Fruit fly (Drosophila melanogaster): ENCODE measurements around the gene AP-2sigma.

Gene AP-2sigma

DNA sequence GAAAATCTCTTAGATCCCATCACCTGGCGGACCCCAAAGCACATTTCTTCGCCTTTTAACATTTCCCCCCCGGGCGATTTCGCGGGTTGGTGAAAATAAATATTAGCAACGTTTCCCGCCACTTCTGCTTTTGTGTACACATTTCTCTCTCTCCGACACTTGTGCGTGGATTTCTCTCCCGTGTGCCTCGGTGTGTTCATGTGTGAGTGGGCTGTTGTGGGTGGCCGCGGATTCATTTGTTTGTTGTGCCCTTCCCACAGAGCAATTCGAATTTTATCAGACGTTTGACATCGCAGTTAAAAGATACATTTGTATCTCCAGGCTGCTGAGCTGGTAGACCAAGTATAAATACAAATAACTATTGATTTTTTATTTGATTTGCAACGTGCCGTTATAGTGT lies 45.6 kb downstream of the AP-2sigma start (continued):
- peak; percentile 21 for TF ChIP-seq CG7556 (GFP tag; optimal IDR thresholded peaks at IDR 0.05)
- TF ChIP-seq lab (GFP tag; optimal IDR thresholded peaks at IDR 0.05), result peak; percentile 33
- 0 out of 2 replicates have a peak, but pooled peaks have one; percentile 26 for TF ChIP-seq CG3847 (GFP tag; IDR thresholded peaks at IDR 0.05)
- peak; percentile 67 for TF ChIP-seq Rfx (GFP tag; IDR thresholded peaks at IDR 0.05)
- no peak for TF ChIP-seq CG4730 (GFP tag; IDR thresholded peaks at IDR 0.05)
- no peak for TF ChIP-seq CG1233 (GFP tag; optimal IDR thresholded peaks at IDR 0.05)
- peak; percentile 38; the same call in 2 of the 3 replicates for TF ChIP-seq zfh1 (GFP tag; IDR thresholded peaks at IDR 0.05)
- TF ChIP-seq Poxn (GFP tag; IDR thresholded peaks at IDR 0.05), result no peak
- no peak for TF ChIP-seq CG6765 (GFP tag; optimal IDR thresholded peaks at IDR 0.05)
- peak; percentile 53; the same call in 1 of the 4 replicates for TF ChIP-seq chinmo (GFP tag; IDR thresholded peaks at IDR 0.05; ENCODE audit: partially characterized antibody)
- TF ChIP-seq cas (GFP tag; IDR thresholded peaks at IDR 0.05), result 0 out of 2 replicates have a peak, but pooled peaks have one; percentile 38
- 0 out of 2 replicates have a peak, but pooled peaks have one; percentile 16 for TF ChIP-seq Bgb (GFP tag; IDR thresholded peaks at IDR 0.05; ENCODE audit: partially characterized antibody)
- TF ChIP-seq Sox100B (GFP tag; optimal IDR thresholded peaks at IDR 0.05), result no peak
- TF ChIP-seq nom (GFP tag; optimal IDR thresholded peaks at IDR 0.05), result no peak
- peak; percentile 18; the same call in 1 of the 3 replicates for TF ChIP-seq CG34422 (GFP tag; IDR thresholded peaks at IDR 0.05)
- peak; percentile 27 for TF ChIP-seq Hmr (GFP tag; optimal IDR thresholded peaks at IDR 0.05)
- peak; percentile 38 for TF ChIP-seq kah (GFP tag; optimal IDR thresholded peaks at IDR 0.05)
- peak; percentile 8 for TF ChIP-seq chn (GFP tag; optimal IDR thresholded peaks at IDR 0.05)
- no peak for TF ChIP-seq sd (tag; optimal IDR thresholded peaks at IDR 0.05)
- TF ChIP-seq CG12391 (tag; optimal IDR thresholded peaks at IDR 0.05), result peak; percentile 25
- TF ChIP-seq CG32767 (GFP tag; IDR thresholded peaks at IDR 0.05), result peak; percentile 59; the same call in 1 of the 2 replicates
- TF ChIP-seq Eip74EF (GFP tag; optimal IDR thresholded peaks at IDR 0.05), result no peak
- TF ChIP-seq CG14014 (GFP tag; IDR thresholded peaks at IDR 0.05), result 0 out of 2 replicates have a peak, but pooled peaks have one; percentile 46
- TF ChIP-seq CG14441 (GFP tag; IDR thresholded peaks at IDR 0.05), result peak; percentile 36; the same call in 1 of the 2 replicates
- no peak for TF ChIP-seq Nf-YB (GFP tag; optimal IDR thresholded peaks at IDR 0.05)
- no peak for TF ChIP-seq CG1832 (GFP tag; optimal IDR thresholded peaks at IDR 0.05)
- TF ChIP-seq klu (GFP tag; IDR thresholded peaks at IDR 0.05), result peak; percentile 8; the same call in 1 of the 2 replicates
- 0 out of 4 replicates have a peak, but pooled peaks have one; percentile 14 for TF ChIP-seq Gug (GFP tag; IDR thresholded peaks at IDR 0.05)
- TF ChIP-seq D (optimal IDR thresholded peaks at IDR 0.05), result no peak
- TF ChIP-seq D (GFP tag; optimal IDR thresholded peaks at IDR 0.05), result no peak
- TF ChIP-seq CG15269 (tag; optimal IDR thresholded peaks at IDR 0.05), result peak; percentile 36
- no peak for TF ChIP-seq HHEX (GFP tag; optimal IDR thresholded peaks at IDR 0.05)
- TF ChIP-seq grn (GFP tag; optimal IDR thresholded peaks at IDR 0.05), result no peak
- TF ChIP-seq CG13424 (tag; optimal IDR thresholded peaks at IDR 0.05), result peak; percentile 26
- no peak for TF ChIP-seq amos (GFP tag; IDR thresholded peaks at IDR 0.05; ENCODE audit: partially characterized antibody)
- TF ChIP-seq pnt (GFP tag; optimal IDR thresholded peaks at IDR 0.05), result no peak
- TF ChIP-seq Spps (tag; optimal IDR thresholded peaks at IDR 0.05), result no peak
- TF ChIP-seq CG6689 (GFP tag; IDR thresholded peaks at IDR 0.05), result 0 out of 2 replicates have a peak, but pooled peaks have one; percentile 6
- peak; percentile 59 to 71 for TF ChIP-seq Trl (optimal IDR thresholded peaks at IDR 0.05)
- no peak for TF ChIP-seq Trl (GFP tag; optimal IDR thresholded peaks at IDR 0.05)
- 0 out of 2 replicates have a peak, but pooled peaks have one; percentile 41 for TF ChIP-seq crol (GFP tag; IDR thresholded peaks at IDR 0.05)
- TF ChIP-seq CG6813 (GFP tag; optimal IDR thresholded peaks at IDR 0.05), result peak; percentile 34
- peak; percentile 38; the same call in 1 of the 2 replicates for TF ChIP-seq CG9932 (GFP tag; IDR thresholded peaks at IDR 0.05)
- no peak for TF ChIP-seq Asciz (GFP tag; optimal IDR thresholded peaks at IDR 0.05)
- TF ChIP-seq sisA (GFP tag; IDR thresholded peaks at IDR 0.05), result no peak
- peak; percentile 83 for TF ChIP-seq Med (GFP tag)
- TF ChIP-seq CG13287 (GFP tag; IDR thresholded peaks at IDR 0.05; ENCODE audit: partially characterized antibody), result peak; percentile 6; the same call in 1 of the 2 replicates
- TF ChIP-seq Awh (GFP tag; IDR thresholded peaks at IDR 0.05), result 0 out of 2 replicates have a peak, but pooled peaks have one; percentile 7
- TF ChIP-seq Drgx (GFP tag; IDR thresholded peaks at IDR 0.05), result peak; percentile 40; the same call in 1 of the 2 replicates
